Worm (Caenorhabditis elegans): ENCODE measurements around the gene melo-3.

Gene melo-3

DNA sequence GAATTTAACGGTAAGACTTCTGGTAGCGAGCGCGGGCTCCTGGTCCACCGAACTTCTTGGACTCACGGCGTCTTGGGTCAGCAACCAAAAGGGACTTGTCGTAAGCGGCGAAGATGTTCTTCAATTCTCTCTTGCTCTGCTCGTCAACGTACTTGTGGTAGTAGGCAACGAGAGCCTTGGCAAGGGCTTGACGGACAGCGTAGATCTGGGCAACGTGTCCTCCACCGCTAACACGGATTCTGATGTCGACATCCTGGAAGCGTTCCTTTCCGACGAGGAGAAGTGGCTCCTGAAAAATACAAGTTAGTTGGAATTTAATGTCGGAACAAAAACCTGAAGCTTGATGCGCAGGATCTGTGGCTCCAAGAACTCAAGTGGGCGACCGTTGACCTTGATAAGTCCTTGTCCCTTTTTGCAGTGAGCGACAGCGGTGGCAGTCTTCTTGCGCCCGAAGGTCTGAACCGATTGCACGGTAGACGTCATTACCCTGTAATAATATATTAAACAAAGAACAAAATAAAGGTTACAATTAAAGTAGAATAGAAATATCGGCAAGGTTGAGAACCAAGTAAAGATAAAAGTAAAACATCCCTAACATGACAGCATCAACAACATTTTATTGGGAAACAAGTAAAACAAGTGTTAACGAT, 36.5 kb downstream of the melo-3 start, which contains the start of gene rps-16:
rps-16 (minus strand) TSS at position 487 of the 650 bp plus-strand sequence.
- TF ChIP-seq ztf-29 (GFP tag; IDR thresholded peaks at IDR 0.05): no peak
- TF ChIP-seq cog-1 (tag; optimal IDR thresholded peaks at IDR 0.05): no peak
- TF ChIP-seq T22C8.4 (GFP tag; IDR thresholded peaks at IDR 0.05): no peak
- TF ChIP-seq ref-1 (GFP tag; conservative IDR thresholded peaks at IDR 0.05): no peak
- no peak for TF ChIP-seq klf-2 (GFP tag; conservative IDR thresholded peaks at IDR 0.05)
- TF ChIP-seq ztf-23 (GFP tag; IDR thresholded peaks at IDR 0.05): no peak
- no peak for TF ChIP-seq tab-1 (GFP tag; IDR thresholded peaks at IDR 0.05)
- 0 out of 2 replicates have a peak, but pooled peaks have one; percentile 6 for TF ChIP-seq flt-1 (GFP tag; IDR thresholded peaks at IDR 0.05)

ce11 chrV:14999485-15000023, 37.1 kb downstream of the melo-3 start, which contains the start of gene T01C3.11:
Gene T01C3.11, plus strand, starts transcription at chrV:14999535.
- TF ChIP-seq med-1 (GFP tag; optimal IDR thresholded peaks at IDR 0.05; ENCODE audit: insufficient read depth): no peak
- TF ChIP-seq tab-1 (GFP tag; IDR thresholded peaks at IDR 0.05): no peak
- no peak for TF ChIP-seq klf-2 (GFP tag; conservative IDR thresholded peaks at IDR 0.05)
- no peak for TF ChIP-seq cog-1 (tag; optimal IDR thresholded peaks at IDR 0.05)
- no peak for TF ChIP-seq T22C8.4 (GFP tag; IDR thresholded peaks at IDR 0.05)
- no peak for TF ChIP-seq ztf-29 (GFP tag; IDR thresholded peaks at IDR 0.05)
- TF ChIP-seq ztf-23 (GFP tag; IDR thresholded peaks at IDR 0.05): no peak
- TF ChIP-seq ref-1 (GFP tag; conservative IDR thresholded peaks at IDR 0.05): no peak
- no peak for TF ChIP-seq flt-1 (GFP tag; IDR thresholded peaks at IDR 0.05)

- TF ChIP-seq med-1 (GFP tag; optimal IDR thresholded peaks at IDR 0.05; ENCODE audit: insufficient read depth): no peak
- no peak for TF ChIP-seq ref-1 (GFP tag; conservative IDR thresholded peaks at IDR 0.05)
- no peak for TF ChIP-seq T22C8.4 (GFP tag; IDR thresholded peaks at IDR 0.05)
- TF ChIP-seq klf-2 (GFP tag; conservative IDR thresholded peaks at IDR 0.05): no peak
- TF ChIP-seq tab-1 (GFP tag; IDR thresholded peaks at IDR 0.05): no peak
- TF ChIP-seq flt-1 (GFP tag; IDR thresholded peaks at IDR 0.05): no peak
- no peak for TF ChIP-seq ztf-29 (GFP tag; IDR thresholded peaks at IDR 0.05)
- TF ChIP-seq ztf-23 (GFP tag; IDR thresholded peaks at IDR 0.05): no peak
- TF ChIP-seq cog-1 (tag; optimal IDR thresholded peaks at IDR 0.05): no peak
Measured at ce11 chrV:14996236-14996635, 40.4 kb downstream of the melo-3 start, which contains the start of gene irld-14. Gene irld-14, plus strand, starts transcription at chrV:14996536.

ce11 chrV:14993620-14994019, 43.0 kb downstream of the melo-3 start, which contains the start of gene fil-1:
Gene fil-1, plus strand, starts transcription at chrV:14993838.
- TF ChIP-seq T22C8.4 (GFP tag; IDR thresholded peaks at IDR 0.05): no peak
- no peak for TF ChIP-seq ref-1 (GFP tag; conservative IDR thresholded peaks at IDR 0.05)
- TF ChIP-seq tab-1 (GFP tag; IDR thresholded peaks at IDR 0.05): no peak
- no peak for TF ChIP-seq med-1 (GFP tag; optimal IDR thresholded peaks at IDR 0.05; ENCODE audit: insufficient read depth)
- no peak for TF ChIP-seq ztf-23 (GFP tag; IDR thresholded peaks at IDR 0.05)
- no peak for TF ChIP-seq cog-1 (tag; optimal IDR thresholded peaks at IDR 0.05)
- no peak for TF ChIP-seq klf-2 (GFP tag; conservative IDR thresholded peaks at IDR 0.05)
- TF ChIP-seq ztf-29 (GFP tag; IDR thresholded peaks at IDR 0.05): no peak
- TF ChIP-seq flt-1 (GFP tag; IDR thresholded peaks at IDR 0.05): no peak

DNA sequence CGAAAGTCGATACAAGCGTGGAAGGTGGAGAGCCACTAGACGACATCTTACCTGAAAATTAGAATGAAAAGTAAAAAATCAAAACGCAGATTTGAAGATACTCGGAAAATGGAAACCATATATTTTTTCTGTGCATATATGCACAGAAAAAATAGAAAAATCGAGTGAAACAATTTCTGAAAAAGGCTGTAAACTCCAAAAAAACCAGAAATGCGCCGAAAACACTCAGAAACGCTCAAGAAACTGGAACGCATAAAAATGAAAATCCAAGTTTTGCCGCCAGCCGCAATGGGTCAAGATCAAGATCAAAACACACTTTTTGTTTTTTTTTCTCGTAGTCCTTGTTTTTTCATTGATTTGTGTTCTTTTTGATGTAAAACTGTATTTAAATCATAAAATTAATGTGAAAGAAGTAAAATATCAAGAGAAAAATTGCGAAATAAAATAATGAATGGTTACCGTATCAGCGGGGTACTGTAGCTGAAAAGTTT, 44.0 kb downstream of the melo-3 start, which contains the start of gene T01C3.3:
T01C3.3 (minus strand) TSS at position 51 of the 491 bp plus-strand sequence.
- TF ChIP-seq tab-1 (GFP tag; IDR thresholded peaks at IDR 0.05): no peak
- no peak for TF ChIP-seq ztf-29 (GFP tag; IDR thresholded peaks at IDR 0.05)
- no peak for TF ChIP-seq ztf-23 (GFP tag; IDR thresholded peaks at IDR 0.05)
- TF ChIP-seq med-1 (GFP tag; optimal IDR thresholded peaks at IDR 0.05; ENCODE audit: insufficient read depth): no peak
- TF ChIP-seq T22C8.4 (GFP tag; IDR thresholded peaks at IDR 0.05): no peak
- no peak for TF ChIP-seq klf-2 (GFP tag; conservative IDR thresholded peaks at IDR 0.05)
- no peak for TF ChIP-seq ref-1 (GFP tag; conservative IDR thresholded peaks at IDR 0.05)
- TF ChIP-seq flt-1 (GFP tag; IDR thresholded peaks at IDR 0.05): no peak
- TF ChIP-seq cog-1 (tag; optimal IDR thresholded peaks at IDR 0.05): no peak

ce11 chrV:14991489-14991888, 45.2 kb downstream of the melo-3 start:
- no peak for TF ChIP-seq cog-1 (tag; optimal IDR thresholded peaks at IDR 0.05)
- no peak for TF ChIP-seq ref-1 (GFP tag; conservative IDR thresholded peaks at IDR 0.05)
- TF ChIP-seq tab-1 (GFP tag; IDR thresholded peaks at IDR 0.05): no peak
- no peak for TF ChIP-seq med-1 (GFP tag; optimal IDR thresholded peaks at IDR 0.05; ENCODE audit: insufficient read depth)
- TF ChIP-seq T22C8.4 (GFP tag; IDR thresholded peaks at IDR 0.05): no peak
- TF ChIP-seq klf-2 (GFP tag; conservative IDR thresholded peaks at IDR 0.05): no peak

DNA sequence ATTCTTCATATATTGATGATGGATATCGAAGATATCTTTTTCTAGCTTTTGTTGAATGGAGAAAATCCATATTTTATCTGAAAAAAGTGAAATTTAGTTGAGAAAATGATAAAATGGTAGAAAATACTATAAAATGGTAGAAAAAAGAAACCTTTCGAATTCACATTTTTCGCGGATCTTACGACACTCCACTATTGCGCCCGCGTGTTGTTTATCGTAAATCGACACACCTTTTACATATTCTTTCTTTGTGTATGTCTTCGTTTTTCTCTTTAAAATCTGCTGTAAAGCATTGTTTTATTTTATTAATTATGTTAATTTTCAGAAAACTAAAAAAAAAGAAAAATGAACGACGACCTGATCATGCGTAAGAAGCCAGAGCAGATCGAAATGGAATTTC, 45.8 kb downstream of the melo-3 start, which contains the start of the genes cdt-2 and T01C3.2:
cdt-2 (minus strand) TSS at position 284 of the 400 bp plus-strand sequence.
T01C3.2 (plus strand) TSS at position 326 of the 400 bp plus-strand sequence.
- no peak for TF ChIP-seq T22C8.4 (GFP tag; IDR thresholded peaks at IDR 0.05)
- TF ChIP-seq ztf-29 (GFP tag; IDR thresholded peaks at IDR 0.05): no peak
- TF ChIP-seq med-1 (GFP tag; optimal IDR thresholded peaks at IDR 0.05; ENCODE audit: insufficient read depth): no peak
- no peak for TF ChIP-seq flt-1 (GFP tag; IDR thresholded peaks at IDR 0.05)
- TF ChIP-seq tab-1 (GFP tag; IDR thresholded peaks at IDR 0.05): no peak
- no peak for TF ChIP-seq ref-1 (GFP tag; conservative IDR thresholded peaks at IDR 0.05)
- TF ChIP-seq klf-2 (GFP tag; conservative IDR thresholded peaks at IDR 0.05): no peak
- no peak for TF ChIP-seq cog-1 (tag; optimal IDR thresholded peaks at IDR 0.05)
- no peak for TF ChIP-seq ztf-23 (GFP tag; IDR thresholded peaks at IDR 0.05)

Data from whole organism, midembryonic.